Worm (Caenorhabditis elegans) whole organism, mixed stage, embryonic: ENCODE results near the gene T27E7.3.

Experiments used
- M03D4.4 ChIP-seq: sonication (generic microtip); optimal IDR thresholded peaks from 2 replicates; lab custom pipeline; 2017; ENCODE audit warnings: mild to moderate bottlenecking, missing genetic modification characterization, missing compliant biosample characterization
- blmp-1 ChIP-seq: fragments of 150-350 bp; optimal IDR thresholded peaks from 2 replicates; lab custom pipeline; 2014; ENCODE audit warnings: missing biosample characterization, missing genetic modification characterization
- ceh-39 ChIP-seq: fragments of 150-350 bp; optimal IDR thresholded peaks from 2 replicates; lab custom pipeline; 2014; ENCODE audit warnings: missing biosample characterization, missing genetic modification characterization
- ceh-43 ChIP-seq: fragments of 200-800 bp; sonication (Bioruptor generic); optimal IDR thresholded peaks from 2 replicates; lab custom pipeline; 2018; ENCODE audit warnings: mild to moderate bottlenecking, missing genetic modification characterization, moderate library complexity, missing compliant biosample characterization
- ceh-83 ChIP-seq: fragments of 200-800 bp; sonication (Bioruptor generic); optimal IDR thresholded peaks from 2 replicates; lab custom pipeline; 2018; ENCODE audit warnings: mild to moderate bottlenecking, missing genetic modification characterization, missing compliant biosample characterization
- ces-1 ChIP-seq: fragments of 150-350 bp; optimal IDR thresholded peaks from 2 replicates; lab custom pipeline; 2014; ENCODE audit warnings: missing biosample characterization, missing genetic modification reagents, missing genetic modification characterization
- cnd-1 ChIP-seq: fragments of 200-800 bp; sonication (Bioruptor generic); optimal IDR thresholded peaks from 2 replicates; lab custom pipeline; 2018; ENCODE audit warnings: mild to moderate bottlenecking, missing genetic modification characterization, missing compliant biosample characterization
- drap-1 ChIP-seq: fragments of 200-800 bp; sonication (Bioruptor generic); optimal IDR thresholded peaks from 3 replicates; lab custom pipeline; 2018; ENCODE audit warnings: mild to moderate bottlenecking, missing genetic modification characterization, missing compliant biosample characterization
- elt-1 ChIP-seq: sonication (generic microtip); optimal IDR thresholded peaks from 2 replicates; lab custom pipeline; 2017; ENCODE audit warnings: missing genetic modification characterization, mild to moderate bottlenecking, missing compliant biosample characterization, antibody characterized with exemption, moderate library complexity, borderline replicate concordance; ENCODE audit not compliant: insufficient read depth
- elt-3 ChIP-seq: fragments of 150-350 bp; optimal IDR thresholded peaks from 2 replicates; lab custom pipeline; 2014; ENCODE audit warnings: missing biosample characterization, missing genetic modification characterization
- flh-1 ChIP-seq: fragments of 200-800 bp; sonication (Bioruptor generic); optimal IDR thresholded peaks from 2 replicates; lab custom pipeline; 2018; ENCODE audit warnings: mild to moderate bottlenecking, missing genetic modification characterization, moderate library complexity, missing compliant biosample characterization
- ham-2 ChIP-seq: fragments of 200-800 bp; sonication (Bioruptor generic); optimal IDR thresholded peaks from 2 replicates; lab custom pipeline; 2018; ENCODE audit warnings: mild to moderate bottlenecking, missing genetic modification characterization, missing compliant biosample characterization
- hlh-1 ChIP-seq: fragments of 150-350 bp; optimal IDR thresholded peaks from 2 replicates; lab custom pipeline; 2014; ENCODE audit warnings: missing biosample characterization, missing genetic modification reagents, missing genetic modification characterization
- lin-13 ChIP-seq: fragments of 150-350 bp; optimal IDR thresholded peaks from 2 replicates; lab custom pipeline; 2014; ENCODE audit warnings: missing biosample characterization, missing genetic modification characterization
- lin-32 ChIP-seq: fragments of 200-800 bp; sonication (Bioruptor generic); optimal IDR thresholded peaks from 2 replicates; lab custom pipeline; 2018; ENCODE audit warnings: mild to moderate bottlenecking, missing genetic modification characterization, missing compliant biosample characterization
- lsy-2 ChIP-seq: fragments of 150-350 bp; optimal IDR thresholded peaks from 2 replicates; lab custom pipeline; 2014; ENCODE audit warnings: missing biosample characterization, missing genetic modification characterization
- mab-5 ChIP-seq: fragments of 150-350 bp; optimal IDR thresholded peaks from 2 replicates; lab custom pipeline; 2014; ENCODE audit warnings: missing biosample characterization, missing genetic modification characterization
- mep-1 ChIP-seq: fragments of 150-350 bp; optimal IDR thresholded peaks from 2 replicates; lab custom pipeline; 2017; ENCODE audit warnings: missing biosample characterization, missing genetic modification reagents, missing genetic modification characterization, inconsistent platforms
- mls-2 ChIP-seq: sonication (generic microtip); optimal IDR thresholded peaks from 2 replicates; lab custom pipeline; 2016; ENCODE audit warnings: mild to moderate bottlenecking, missing genetic modification characterization, moderate library complexity, missing compliant biosample characterization
- nhr-12 ChIP-seq: fragments of 150-350 bp; optimal IDR thresholded peaks from 2 replicates; lab custom pipeline; 2014; ENCODE audit warnings: missing biosample characterization, missing genetic modification characterization
- nhr-2 ChIP-seq: fragments of 150-350 bp; optimal IDR thresholded peaks from 2 replicates; lab custom pipeline; 2014; ENCODE audit warnings: missing biosample characterization, missing genetic modification characterization
- nhr-237 ChIP-seq: fragments of 150-350 bp; optimal IDR thresholded peaks from 2 replicates; lab custom pipeline; 2014; ENCODE audit warnings: missing biosample characterization, missing genetic modification characterization
- nhr-76 ChIP-seq: sonication (generic microtip); optimal IDR thresholded peaks from 2 replicates; lab custom pipeline; 2017; ENCODE audit warnings: missing biosample characterization, missing genetic modification characterization
- sem-2 ChIP-seq: fragments of 200-800 bp; sonication (Bioruptor generic); optimal IDR thresholded peaks from 2 replicates; lab custom pipeline; 2018; ENCODE audit warnings: mild to moderate bottlenecking, missing genetic modification characterization, missing compliant biosample characterization
- snpc-4 ChIP-seq: fragments of 150-350 bp; optimal IDR thresholded peaks from 2 replicates; lab custom pipeline; 2014; ENCODE audit warnings: missing biosample characterization, missing genetic modification characterization
- sptf-1 ChIP-seq: sonication (generic microtip); optimal IDR thresholded peaks from 2 replicates; lab custom pipeline; 2017; ENCODE audit warnings: mild to moderate bottlenecking, missing genetic modification characterization, moderate library complexity, missing compliant biosample characterization
- tbx-8 ChIP-seq: fragments of 200-800 bp; sonication (Bioruptor generic); optimal IDR thresholded peaks from 2 replicates; lab custom pipeline; 2018; ENCODE audit warnings: mild to moderate bottlenecking, missing genetic modification characterization, moderate library complexity, missing compliant biosample characterization
- unc-120 ChIP-seq: sonication (generic microtip); optimal IDR thresholded peaks from 2 replicates; lab custom pipeline; 2017; ENCODE audit warnings: missing genetic modification characterization, missing compliant biosample characterization; ENCODE audit not compliant: poor library complexity, severe bottlenecking
- unc-39 ChIP-seq: fragments of 150-350 bp; optimal IDR thresholded peaks from 2 replicates; lab custom pipeline; 2014; ENCODE audit warnings: missing biosample characterization, missing genetic modification characterization
- unc-62 ChIP-seq: fragments of 150-350 bp; optimal IDR thresholded peaks from 2 replicates; lab custom pipeline; 2014; ENCODE audit warnings: missing biosample characterization, missing genetic modification reagents, missing genetic modification characterization
- zip-8 ChIP-seq: fragments of 150-350 bp; optimal IDR thresholded peaks from 2 replicates; lab custom pipeline; 2014; ENCODE audit warnings: missing biosample characterization, missing genetic modification characterization
- ztf-11 ChIP-seq: fragments of 150-350 bp; optimal IDR thresholded peaks from 2 replicates; lab custom pipeline; 2014; ENCODE audit warnings: missing biosample characterization, missing genetic modification characterization

T27E7.3 gene

DNA sequence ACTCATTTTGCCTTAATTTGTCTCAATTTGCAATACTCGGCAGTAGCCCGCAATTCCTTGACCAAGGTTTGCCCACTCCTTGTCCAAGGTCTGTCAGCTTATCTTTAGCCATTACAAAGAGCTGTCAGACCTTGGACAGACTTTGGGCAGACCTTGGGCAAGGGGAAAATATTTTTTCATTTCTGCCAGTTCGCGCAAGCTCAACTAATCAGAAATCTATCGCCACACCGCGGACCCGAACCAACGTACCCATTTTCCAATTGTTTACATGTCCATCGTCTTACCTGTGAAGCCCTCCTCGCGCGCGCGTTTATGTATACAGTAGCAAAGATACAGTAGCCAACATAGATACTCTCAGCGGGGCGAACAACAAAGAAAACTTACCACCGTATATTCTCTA is 13.7 kb upstream of the T27E7.3 start:
- TF ChIP-seq nhr-76 (tag; lab: Kevin White, UChicago) = no peak
- TF ChIP-seq, all 35 proteins: peak for 0

DNA sequence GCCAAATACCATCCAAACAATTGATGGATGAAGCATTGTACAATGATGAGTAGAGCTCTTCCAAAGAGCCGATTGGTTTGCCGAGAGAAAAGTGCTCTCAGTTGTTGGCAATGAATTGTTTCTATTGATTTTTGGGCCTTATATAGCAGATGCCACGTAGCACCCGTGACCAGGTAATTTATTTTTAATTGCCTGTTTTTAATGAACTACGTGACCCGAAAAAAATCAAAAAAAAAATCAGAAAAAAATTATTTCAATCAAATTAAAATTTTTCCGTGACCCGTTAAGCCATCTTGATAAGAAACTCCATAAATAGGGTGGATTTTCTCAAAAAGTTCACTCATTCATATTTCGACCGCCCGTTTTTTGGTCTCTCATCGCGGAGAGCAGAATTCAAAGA is 9.4 kb upstream of the T27E7.3 start, which contains the start of the genes Y57G11A.2 and T27E7.1:
Gene Y57G11A.2, minus strand, starts transcription at position 101 of the 400 bp plus-strand sequence.
Gene T27E7.1, plus strand, starts transcription at position 337 of the 400 bp plus-strand sequence.
- no peak for TF ChIP-seq ceh-83 (GFP tag; lab: Kevin White, UChicago)

DNA sequence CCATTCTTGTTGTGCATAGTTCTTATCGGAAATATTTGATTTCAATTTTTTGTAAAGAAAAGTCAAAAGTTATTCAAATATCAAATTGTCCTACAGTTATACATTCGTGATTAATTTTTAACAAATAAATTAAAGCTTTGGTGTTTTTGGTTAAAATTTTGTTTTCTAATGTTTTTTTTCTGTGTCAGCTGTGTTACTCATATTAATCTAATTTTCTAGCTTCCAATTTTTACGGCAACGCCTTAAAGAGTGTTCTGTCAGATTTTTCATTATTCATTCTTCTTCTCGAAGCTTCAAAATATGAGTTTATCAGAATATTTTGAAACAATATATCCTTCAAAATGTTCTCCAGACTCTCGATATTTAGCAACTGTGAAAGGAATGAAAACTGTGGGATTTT is 5.2 kb upstream of the T27E7.3 start, which contains the start of gene srh-63:
Gene srh-63, plus strand, starts transcription at position 301 of the 400 bp plus-strand sequence.
- TF ChIP-seq unc-39 (tag; lab: Kevin White, UChicago) (no peak), nhr-2 (tag; lab: Kevin White, UChicago) (no peak), ceh-39 (tag; lab: Kevin White, UChicago) (no peak), elt-1 (no peak), snpc-4 (no peak), lsy-2 (tag; lab: Kevin White, UChicago) (no peak), ces-1 (no peak), ham-2 (GFP tag; lab: Kevin White, UChicago) (no peak), mls-2 (tag; lab: Kevin White, UChicago) (no peak), nhr-237 (tag; lab: Kevin White, UChicago) (no peak), nhr-12 (tag; lab: Kevin White, UChicago) (no peak), hlh-1 (tag; lab: Kevin White, UChicago) (no peak), M03D4.4 (tag; lab: Kevin White, UChicago) (no peak), unc-120 (tag; lab: Kevin White, UChicago) (no peak), mab-5 (no peak), drap-1 (GFP tag; lab: Kevin White, UChicago) (no peak), sem-2 (GFP tag; lab: Kevin White, UChicago) (no peak)

DNA sequence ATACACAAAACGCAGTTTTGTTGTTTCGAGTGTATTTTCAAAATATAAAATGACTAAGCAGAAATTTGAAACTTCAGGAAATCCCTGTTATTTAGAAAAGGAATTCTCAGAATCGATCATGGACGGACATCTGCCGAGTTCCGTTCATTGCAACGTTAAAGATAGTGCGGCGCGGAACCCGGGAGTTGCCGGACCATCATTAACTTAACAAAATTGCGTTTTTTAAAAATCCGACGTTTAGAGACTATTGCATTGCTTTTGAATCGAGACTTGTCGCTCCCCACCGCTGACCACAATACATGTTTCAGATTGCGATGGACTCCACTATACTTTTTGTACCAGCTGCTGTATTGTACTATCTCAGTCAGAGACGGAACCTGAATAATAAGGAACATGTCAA is 1.2 kb downstream of the T27E7.3 start:
- TF ChIP-seq mls-2 (tag; lab: Kevin White, UChicago) = no peak
- TF ChIP-seq blmp-1 (tag; lab: Kevin White, UChicago) = no peak
- no peak for TF ChIP-seq sem-2 (GFP tag; lab: Kevin White, UChicago)
- TF ChIP-seq ztf-11 (tag; lab: Kevin White, UChicago) = no peak

DNA sequence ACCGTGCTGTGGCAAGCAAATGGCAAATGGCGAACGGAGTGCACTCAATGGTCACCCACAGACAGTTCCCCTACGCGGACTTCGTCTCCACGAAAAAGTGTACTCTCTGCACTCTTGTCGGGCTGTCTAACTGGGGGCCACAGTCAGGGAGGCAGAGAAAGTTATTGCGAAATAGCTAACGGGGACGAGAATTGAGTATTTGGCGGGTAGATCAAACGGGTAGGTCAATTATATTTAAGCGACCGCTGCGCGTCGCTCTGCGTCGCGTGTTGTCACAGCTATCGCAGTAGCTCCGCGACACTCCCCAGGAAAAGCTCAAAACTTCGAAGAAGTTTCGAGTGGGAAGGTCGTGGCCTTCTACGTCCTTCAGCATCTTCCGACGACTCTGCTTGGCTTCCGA is 3.5 kb downstream of the T27E7.3 start:
- TF ChIP-seq blmp-1 (tag; lab: Kevin White, UChicago) (peak; percentile 9), mab-5 (no peak), ceh-43 (GFP tag; lab: Kevin White, UChicago) (no peak), tbx-8 (no peak), elt-3 (no peak), mep-1 (tag; lab: Kevin White, UChicago) (no peak), lin-32 (GFP tag; lab: Kevin White, UChicago) (no peak)

DNA sequence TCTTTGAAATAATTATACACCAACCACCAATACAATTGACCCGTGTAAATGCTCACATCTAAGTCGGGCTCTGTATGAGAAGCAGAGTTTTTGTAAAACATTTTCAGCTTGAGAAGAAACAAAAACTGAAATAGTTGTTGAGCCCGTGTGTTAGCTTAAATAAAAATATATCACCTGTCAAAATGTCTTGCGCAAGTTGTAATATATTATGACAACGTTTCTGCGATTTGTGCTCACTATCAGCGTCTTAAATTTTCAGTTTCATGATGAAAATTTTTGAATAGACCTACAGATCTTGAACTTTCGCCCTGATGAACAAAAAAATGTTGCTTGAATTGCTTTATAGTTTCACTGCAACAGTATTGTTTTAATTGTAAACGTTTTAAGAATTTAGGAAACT is 6.1 kb downstream of the T27E7.3 start, which contains the start of gene T27E7.4:
Gene T27E7.4, minus strand, starts transcription at position 101 of the 400 bp plus-strand sequence.
- TF ChIP-seq ham-2 (GFP tag; lab: Kevin White, UChicago) (no peak), M03D4.4 (tag; lab: Kevin White, UChicago) (no peak), unc-62 (GFP tag; lab: Kevin White, UChicago) (no peak), nhr-237 (tag; lab: Kevin White, UChicago) (no peak), unc-120 (tag; lab: Kevin White, UChicago) (no peak), cnd-1 (tag; lab: Kevin White, UChicago) (no peak), flh-1 (no peak)

DNA sequence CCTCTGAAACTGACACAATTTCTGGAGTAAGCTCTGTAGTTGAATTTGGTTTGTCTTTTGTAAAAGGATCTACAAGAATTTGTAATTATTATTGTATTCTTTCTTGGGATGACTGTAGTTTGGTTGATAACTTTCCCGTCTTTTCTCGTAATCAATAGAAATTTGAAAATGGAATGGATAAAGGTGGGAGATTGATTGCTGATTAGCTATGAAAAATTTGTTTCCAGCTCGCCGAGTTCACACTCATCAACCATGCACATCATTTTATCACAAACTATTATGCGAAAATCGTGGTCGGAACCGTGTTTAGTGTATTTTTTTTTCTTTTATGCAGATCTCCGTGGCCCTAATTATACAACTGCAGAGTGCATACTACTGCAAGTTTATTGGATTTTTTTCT is 8.1 kb downstream of the T27E7.3 start, which contains the start of gene T27E7.5:
Gene T27E7.5, plus strand, starts transcription at position 253 of the 400 bp plus-strand sequence.
- TF ChIP-seq lin-13 (tag; lab: Kevin White, UChicago) = no peak
- TF ChIP-seq unc-120 (tag; lab: Kevin White, UChicago) = no peak
- TF ChIP-seq sem-2 (GFP tag; lab: Kevin White, UChicago) = no peak
- TF ChIP-seq drap-1 (GFP tag; lab: Kevin White, UChicago) = no peak
- TF ChIP-seq ceh-83 (GFP tag; lab: Kevin White, UChicago) = no peak
- TF ChIP-seq sptf-1 = no peak
- TF ChIP-seq M03D4.4 (tag; lab: Kevin White, UChicago) = no peak
- no peak for TF ChIP-seq ceh-43 (GFP tag; lab: Kevin White, UChicago)
- no peak for TF ChIP-seq zip-8
- no peak for TF ChIP-seq blmp-1 (tag; lab: Kevin White, UChicago)
- no peak for TF ChIP-seq unc-39 (tag; lab: Kevin White, UChicago)
- TF ChIP-seq mab-5 = no peak
- TF ChIP-seq nhr-76 (tag; lab: Kevin White, UChicago) = no peak
- no peak for TF ChIP-seq mls-2 (tag; lab: Kevin White, UChicago)
- no peak for TF ChIP-seq ces-1
- TF ChIP-seq lin-32 (GFP tag; lab: Kevin White, UChicago) = no peak
- TF ChIP-seq, all 35 proteins: peak for 0
